Fruit fly (Drosophila melanogaster): ENCODE measurements around the gene Prx5.
A peak's percentile ranks its signal among the peaks of the same experiment; 100 is the strongest.

The Prx5 gene

DNA sequence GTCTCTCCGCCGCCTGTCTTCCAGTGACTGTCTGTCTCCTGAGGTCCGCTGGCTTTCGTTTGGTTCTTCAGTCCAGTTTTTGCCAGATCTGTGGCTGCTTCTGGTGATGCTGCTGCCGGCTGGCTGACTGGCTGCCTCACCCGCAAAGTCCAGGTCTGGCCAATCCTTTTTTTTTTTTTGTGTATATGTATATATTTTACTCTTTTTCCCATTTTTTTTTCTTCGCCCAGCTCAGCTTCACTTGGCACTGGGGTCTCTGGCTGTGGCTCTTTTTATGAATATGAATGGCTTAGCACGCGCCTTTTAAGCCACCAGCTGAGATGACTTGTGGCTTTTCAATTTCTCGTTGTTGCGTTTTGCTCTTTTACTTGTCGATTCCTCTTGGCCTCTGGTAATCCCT, 20.4 kb downstream of the Prx5 start:
- no peak for TF ChIP-seq rn (GFP tag; IDR thresholded peaks at IDR 0.05)
- peak; percentile 44 for TF ChIP-seq CG8159 (tag; optimal IDR thresholded peaks at IDR 0.05)
- no peak for TF ChIP-seq Snoo (tag; optimal IDR thresholded peaks at IDR 0.05)
- peak; percentile 21 for TF ChIP-seq EcR (GFP tag; optimal IDR thresholded peaks at IDR 0.05)
- peak; percentile 21 for TF ChIP-seq CG17806 (tag; optimal IDR thresholded peaks at IDR 0.05)
- TF ChIP-seq CG34367 (tag; optimal IDR thresholded peaks at IDR 0.05): peak; percentile 9
- TF ChIP-seq CG13204 (GFP tag; optimal IDR thresholded peaks at IDR 0.05): peak; percentile 76
- peak; percentile 60 for TF ChIP-seq gl (tag; optimal IDR thresholded peaks at IDR 0.05)
- TF ChIP-seq CG14655 (GFP tag; optimal IDR thresholded peaks at IDR 0.05): peak; percentile 5
- TF ChIP-seq Pif1B (GFP tag; optimal IDR thresholded peaks at IDR 0.05): peak; percentile 18
- TF ChIP-seq D1 (tag; optimal IDR thresholded peaks at IDR 0.05): no peak
- TF ChIP-seq CG15710 (tag; optimal IDR thresholded peaks at IDR 0.05): peak; percentile 50
- peak; percentile 69; the same call in 2 of the 3 replicates for TF ChIP-seq CG4496 (GFP tag; IDR thresholded peaks at IDR 0.05)
- no peak for TF ChIP-seq Ets98B (GFP tag; IDR thresholded peaks at IDR 0.05)

DNA sequence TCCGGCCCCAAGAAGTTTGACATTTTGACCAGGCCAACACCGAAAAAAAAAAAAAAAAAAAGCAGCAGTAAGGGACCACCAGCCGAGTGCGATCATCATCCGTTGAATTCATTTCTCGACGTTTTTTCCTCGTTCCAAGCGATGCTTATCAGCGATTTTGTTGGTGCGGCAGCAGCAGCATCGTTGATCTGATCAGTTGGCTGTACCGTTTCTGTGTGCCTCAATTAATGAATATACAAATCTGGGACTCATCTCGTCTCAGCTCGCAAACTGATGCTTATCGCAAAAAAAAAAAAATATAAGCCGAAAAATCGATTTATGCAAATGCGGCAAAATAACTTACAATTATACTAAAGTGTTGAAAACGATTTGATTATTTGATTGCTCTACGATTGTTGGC, 22.2 kb downstream of the Prx5 start:
- TF ChIP-seq CG10348 (GFP tag; IDR thresholded peaks at IDR 0.05): no peak
- no peak for TF ChIP-seq CG17806 (tag; optimal IDR thresholded peaks at IDR 0.05)
- no peak for TF ChIP-seq CG12605 (GFP tag; IDR thresholded peaks at IDR 0.05)
- no peak for TF ChIP-seq CG13204 (GFP tag; optimal IDR thresholded peaks at IDR 0.05)
- no peak for TF ChIP-seq rn (GFP tag; IDR thresholded peaks at IDR 0.05)
- TF ChIP-seq CG4496 (GFP tag; IDR thresholded peaks at IDR 0.05): no peak
- TF ChIP-seq Snoo (tag; optimal IDR thresholded peaks at IDR 0.05): no peak
- no peak for TF ChIP-seq CG9948 (tag; optimal IDR thresholded peaks at IDR 0.05)
- TF ChIP-seq EcR (GFP tag; optimal IDR thresholded peaks at IDR 0.05): no peak
- TF ChIP-seq CG8159 (tag; optimal IDR thresholded peaks at IDR 0.05): no peak
- TF ChIP-seq Ets98B (GFP tag; IDR thresholded peaks at IDR 0.05): no peak
- no peak for TF ChIP-seq CG15710 (tag; optimal IDR thresholded peaks at IDR 0.05)
- TF ChIP-seq gl (tag; optimal IDR thresholded peaks at IDR 0.05): no peak

dm6 chr3R:18130720-18131119, 36.4 kb downstream of the Prx5 start:
- TF ChIP-seq Ets98B (GFP tag; IDR thresholded peaks at IDR 0.05) (no peak), gl (tag; optimal IDR thresholded peaks at IDR 0.05) (no peak), CG8159 (tag; optimal IDR thresholded peaks at IDR 0.05) (no peak), CG12605 (GFP tag; IDR thresholded peaks at IDR 0.05) (no peak), D1 (tag; optimal IDR thresholded peaks at IDR 0.05) (no peak), CG15710 (tag; optimal IDR thresholded peaks at IDR 0.05) (no peak), rn (GFP tag; IDR thresholded peaks at IDR 0.05) (no peak), CG34367 (tag; optimal IDR thresholded peaks at IDR 0.05) (no peak), CG9948 (tag; optimal IDR thresholded peaks at IDR 0.05) (no peak), Snoo (tag; optimal IDR thresholded peaks at IDR 0.05) (no peak), Pif1A (GFP tag; optimal IDR thresholded peaks at IDR 0.05) (no peak), Pif1B (GFP tag; optimal IDR thresholded peaks at IDR 0.05) (no peak), EcR (GFP tag; optimal IDR thresholded peaks at IDR 0.05) (no peak), CG17806 (tag; optimal IDR thresholded peaks at IDR 0.05) (no peak), CG4496 (GFP tag; IDR thresholded peaks at IDR 0.05) (no peak), fd96Ca (GFP tag; IDR thresholded peaks at IDR 0.05) (no peak), CG32121 (GFP tag; IDR thresholded peaks at IDR 0.05) (no peak), CG8301 (tag; optimal IDR thresholded peaks at IDR 0.05) (no peak), CG13204 (GFP tag; optimal IDR thresholded peaks at IDR 0.05) (no peak)

dm6 chr3R:18125023-18125630, 41.9 kb downstream of the Prx5 start:
- TF ChIP-seq gl (tag; optimal IDR thresholded peaks at IDR 0.05) (peak; percentile 87), CG10348 (GFP tag; IDR thresholded peaks at IDR 0.05) (peak; percentile 47; the same call in 1 of the 2 replicates), CG4496 (GFP tag; IDR thresholded peaks at IDR 0.05) (peak; percentile 94), CG15710 (tag; optimal IDR thresholded peaks at IDR 0.05) (peak; percentile 86), CG8301 (tag; optimal IDR thresholded peaks at IDR 0.05) (peak; percentile 61), rn (GFP tag; IDR thresholded peaks at IDR 0.05) (peak; percentile 85), D1 (tag; optimal IDR thresholded peaks at IDR 0.05) (no peak), EcR (GFP tag; optimal IDR thresholded peaks at IDR 0.05) (no peak), CG9948 (tag; optimal IDR thresholded peaks at IDR 0.05) (peak; percentile 74), fd96Ca (GFP tag; IDR thresholded peaks at IDR 0.05) (peak; percentile 94), Pif1B (GFP tag; optimal IDR thresholded peaks at IDR 0.05) (peak; percentile 78), CG17806 (tag; optimal IDR thresholded peaks at IDR 0.05) (peak; percentile 78), CG32121 (GFP tag; IDR thresholded peaks at IDR 0.05) (peak; percentile 87), Ets98B (GFP tag; IDR thresholded peaks at IDR 0.05) (peak; percentile 88), CG13204 (GFP tag; optimal IDR thresholded peaks at IDR 0.05) (peak; percentile 61), CG12605 (GFP tag; IDR thresholded peaks at IDR 0.05) (peak; percentile 69), CG34367 (tag; optimal IDR thresholded peaks at IDR 0.05) (peak; percentile 69), Snoo (tag; optimal IDR thresholded peaks at IDR 0.05) (no peak), CG14655 (GFP tag; optimal IDR thresholded peaks at IDR 0.05) (peak; percentile 77), CG8159 (tag; optimal IDR thresholded peaks at IDR 0.05) (peak; percentile 84), Pif1A (GFP tag; optimal IDR thresholded peaks at IDR 0.05) (peak; percentile 78)

- no peak for TF ChIP-seq CG17806 (tag; optimal IDR thresholded peaks at IDR 0.05)
- 0 out of 3 replicates have a peak, but pooled peaks have one; percentile 41 for TF ChIP-seq fd96Ca (GFP tag; IDR thresholded peaks at IDR 0.05)
- peak; percentile 5 for TF ChIP-seq Pif1A (GFP tag; optimal IDR thresholded peaks at IDR 0.05)
- TF ChIP-seq Ets98B (GFP tag; IDR thresholded peaks at IDR 0.05): no peak
- TF ChIP-seq Pif1B (GFP tag; optimal IDR thresholded peaks at IDR 0.05): no peak
- TF ChIP-seq CG32121 (GFP tag; IDR thresholded peaks at IDR 0.05): peak; percentile 40; the same call in 1 of the 2 replicates
- 0 out of 3 replicates have a peak, but pooled peaks have one; percentile 18 for TF ChIP-seq CG4496 (GFP tag; IDR thresholded peaks at IDR 0.05)
- no peak for TF ChIP-seq CG8159 (tag; optimal IDR thresholded peaks at IDR 0.05)
- no peak for TF ChIP-seq Snoo (tag; optimal IDR thresholded peaks at IDR 0.05)
- TF ChIP-seq CG14655 (GFP tag; optimal IDR thresholded peaks at IDR 0.05): no peak
- TF ChIP-seq EcR (GFP tag; optimal IDR thresholded peaks at IDR 0.05): peak; percentile 26
- no peak for TF ChIP-seq CG34367 (tag; optimal IDR thresholded peaks at IDR 0.05)
- TF ChIP-seq CG12605 (GFP tag; IDR thresholded peaks at IDR 0.05): peak; percentile 38
- no peak for TF ChIP-seq D1 (tag; optimal IDR thresholded peaks at IDR 0.05)
- TF ChIP-seq CG13204 (GFP tag; optimal IDR thresholded peaks at IDR 0.05): peak; percentile 89
- no peak for TF ChIP-seq CG10348 (GFP tag; IDR thresholded peaks at IDR 0.05)
- no peak for TF ChIP-seq CG15710 (tag; optimal IDR thresholded peaks at IDR 0.05)
These were observed 45.5 kb downstream of the Prx5 start for dm6 chr3R:18121385-18122151.
